Worm (Caenorhabditis elegans): ENCODE data around the gene ifp-1.

The ifp-1 gene

ce11 chrX:9673228-9673627 lies 6.7 kb downstream of the ifp-1 start:
- no peak for TF ChIP-seq tbx-2 (tag; optimal IDR thresholded peaks at IDR 0.05)
- no peak for TF ChIP-seq npax-4 (tag; optimal IDR thresholded peaks at IDR 0.05)
- TF ChIP-seq ceh-9 (tag; optimal IDR thresholded peaks at IDR 0.05), result no peak
- TF ChIP-seq ceh-34 (tag; optimal IDR thresholded peaks at IDR 0.05), result no peak
- no peak for TF ChIP-seq dmd-4 (tag; optimal IDR thresholded peaks at IDR 0.05; ENCODE audit: borderline replicate concordance)
- TF ChIP-seq ceh-22 (tag; optimal IDR thresholded peaks at IDR 0.05), result no peak
- no peak for TF ChIP-seq madf-2 (tag; optimal IDR thresholded peaks at IDR 0.05)
- no peak for TF ChIP-seq ceh-45 (GFP tag; IDR thresholded peaks at IDR 0.05)
- no peak for TF ChIP-seq tbx-7 (tag; optimal IDR thresholded peaks at IDR 0.05)
- no peak for TF ChIP-seq unc-55 (GFP tag; optimal IDR thresholded peaks at IDR 0.05)
- TF ChIP-seq ceh-48 (tag; optimal IDR thresholded peaks at IDR 0.05), result no peak
- TF ChIP-seq T23F11.4 (GFP tag; optimal IDR thresholded peaks at IDR 0.05), result no peak
- no peak for TF ChIP-seq nfya-1 (tag; optimal IDR thresholded peaks at IDR 0.05)
- no peak for TF ChIP-seq odd-2 (tag; optimal IDR thresholded peaks at IDR 0.05)
- TF ChIP-seq rnt-1 (tag; optimal IDR thresholded peaks at IDR 0.05), result no peak
- no peak for TF ChIP-seq K02D7.2 (tag; optimal IDR thresholded peaks at IDR 0.05)
- no peak for TF ChIP-seq elt-2 (tag; optimal IDR thresholded peaks at IDR 0.05)
- no peak for TF ChIP-seq C38D4.7 (GFP tag; optimal IDR thresholded peaks at IDR 0.05)
- no peak for TF ChIP-seq ceh-14 (tag; optimal IDR thresholded peaks at IDR 0.05)

- TF ChIP-seq ceh-34 (tag; optimal IDR thresholded peaks at IDR 0.05), result peak; percentile 4
- peak; percentile 13 for TF ChIP-seq tbx-2 (tag; optimal IDR thresholded peaks at IDR 0.05)
- peak; percentile 23 for TF ChIP-seq hlh-6 (tag; optimal IDR thresholded peaks at IDR 0.05)
- TF ChIP-seq unc-42 (tag; optimal IDR thresholded peaks at IDR 0.05), result peak; percentile 17
- TF ChIP-seq unc-3 (GFP tag; conservative IDR thresholded peaks at IDR 0.05), result no peak
- no peak for TF ChIP-seq unc-3 (tag; optimal IDR thresholded peaks at IDR 0.05)
- peak; percentile 20 for TF ChIP-seq ref-2 (tag; optimal IDR thresholded peaks at IDR 0.05)
- TF ChIP-seq syd-9 (tag; optimal IDR thresholded peaks at IDR 0.05), result peak; percentile 46
- no peak for TF ChIP-seq nhr-232 (tag; optimal IDR thresholded peaks at IDR 0.05)
- peak; percentile 16 for TF ChIP-seq rnt-1 (tag; optimal IDR thresholded peaks at IDR 0.05)
- TF ChIP-seq ceh-31 (tag; optimal IDR thresholded peaks at IDR 0.05), result peak; percentile 55
- no peak for TF ChIP-seq lim-6 (tag; optimal IDR thresholded peaks at IDR 0.05)
Observed at ce11 chrX:9668554-9668953, 11.4 kb downstream of the ifp-1 start, which contains the start of gene T14B1.1. Gene T14B1.1 (minus strand): TSS chrX:9668723.

ce11 chrX:9667391-9667790 lies 12.6 kb downstream of the ifp-1 start:
- TF ChIP-seq pros-1 (tag; optimal IDR thresholded peaks at IDR 0.05), result no peak

DNA sequence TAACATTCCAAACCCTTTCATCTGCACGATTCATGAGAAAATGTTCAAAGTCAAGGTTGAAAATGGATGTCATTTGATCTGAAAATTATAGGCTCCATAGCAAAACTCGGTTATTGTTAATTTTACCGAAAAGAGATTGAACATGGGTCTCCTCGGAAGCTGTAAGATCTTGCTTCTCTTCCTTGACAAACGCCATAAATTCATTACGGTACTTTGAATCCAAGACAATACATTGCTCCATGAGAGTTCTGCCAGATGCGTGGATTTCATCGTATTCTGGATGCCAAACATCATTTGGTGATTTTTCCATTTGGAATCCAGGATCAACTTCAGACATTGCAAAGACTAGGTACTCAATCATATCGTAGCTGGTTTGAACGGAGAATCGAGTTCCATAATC lies 14.0 kb downstream of the ifp-1 start:
- TF ChIP-seq sox-4 (tag; optimal IDR thresholded peaks at IDR 0.05), result no peak
- no peak for TF ChIP-seq sdc-2 (tag; optimal IDR thresholded peaks at IDR 0.05)
- no peak for TF ChIP-seq pros-1 (tag; optimal IDR thresholded peaks at IDR 0.05)
- TF ChIP-seq fax-1 (tag; optimal IDR thresholded peaks at IDR 0.05), result no peak
- no peak for TF ChIP-seq unc-55 (GFP tag; optimal IDR thresholded peaks at IDR 0.05)
- TF ChIP-seq T23F11.4 (GFP tag; optimal IDR thresholded peaks at IDR 0.05), result no peak
- no peak for TF ChIP-seq odd-2 (tag; optimal IDR thresholded peaks at IDR 0.05)
- no peak for TF ChIP-seq pax-1 (tag; optimal IDR thresholded peaks at IDR 0.05)
- TF ChIP-seq pag-3 (tag; optimal IDR thresholded peaks at IDR 0.05; ENCODE audit: borderline replicate concordance), result no peak

- TF ChIP-seq dve-1 (tag; optimal IDR thresholded peaks at IDR 0.05) (no peak), ref-2 (tag; optimal IDR thresholded peaks at IDR 0.05) (no peak), ceh-6 (GFP tag; optimal IDR thresholded peaks at IDR 0.05) (no peak), hlh-8 (tag; optimal IDR thresholded peaks at IDR 0.05) (no peak), sox-4 (tag; optimal IDR thresholded peaks at IDR 0.05) (no peak), npax-4 (tag; optimal IDR thresholded peaks at IDR 0.05) (no peak), nfya-1 (tag; optimal IDR thresholded peaks at IDR 0.05) (no peak), fkh-6 (tag; optimal IDR thresholded peaks at IDR 0.05) (no peak), Y22D7AL.16 (tag; optimal IDR thresholded peaks at IDR 0.05) (no peak), sox-2 (GFP tag; IDR thresholded peaks at IDR 0.05) (no peak)
Observed at ce11 chrX:9656772-9657171, 23.2 kb downstream of the ifp-1 start.

Data from whole organism, late embryonic.